Fruit fly (Drosophila melanogaster): Measurements from ENCODE around the gene CG17027.

DNA sequence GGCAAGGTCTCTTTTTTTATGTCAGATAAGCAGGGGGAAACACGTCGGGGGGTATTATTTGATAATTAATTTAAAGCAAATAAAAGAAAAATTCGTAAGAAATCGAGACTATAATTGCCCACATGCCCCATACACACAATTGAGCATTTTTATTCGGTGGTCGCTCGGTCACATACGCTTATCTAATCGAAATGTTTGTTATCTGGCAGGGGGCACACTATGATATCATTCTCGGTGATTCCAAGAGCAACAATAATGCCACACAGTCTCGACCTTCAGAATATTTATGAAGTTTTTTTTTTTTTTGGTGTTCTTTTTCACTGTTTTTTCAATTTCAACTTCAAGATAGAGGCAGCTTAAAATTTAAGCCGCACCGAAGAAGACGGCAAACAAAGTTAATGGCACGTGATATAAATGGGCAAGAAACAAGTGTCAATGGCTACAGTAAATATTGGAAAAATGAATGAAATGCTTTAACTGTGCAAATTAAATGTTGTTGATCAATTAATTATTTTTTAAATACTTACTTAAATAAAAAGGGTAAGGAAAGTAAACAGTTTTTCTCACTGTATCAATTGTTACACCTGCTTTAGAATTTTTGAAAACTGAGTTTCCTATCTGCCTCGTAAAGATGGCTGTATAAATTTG is 19.6 kb downstream of the CG17027 start:
- no peak for TF ChIP-seq CTCF (optimal IDR thresholded peaks at IDR 0.05)
- TF ChIP-seq CG8478 (optimal IDR thresholded peaks at IDR 0.05) = no peak
